Fruit fly (Drosophila melanogaster) whole organism, embryonic: Measurements from ENCODE around the gene Cpr92A.

ENCODE experiments used
- Adf1 ChIP-seq: fragments of 200-800 bp; sonication (Bioruptor generic); IDR thresholded peaks from 2 replicates; pipeline ENCODE4 v1.3.6; 2022; ENCODE audit warnings: missing biosample characterization, missing genetic modification characterization
- Asciz ChIP-seq: fragments of 200-800 bp; sonication (Bioruptor generic); optimal IDR thresholded peaks from 2 replicates; lab custom pipeline; 2017; ENCODE audit warnings: missing biosample characterization, mild to moderate bottlenecking, missing genetic modification characterization, missing genetic modification reagents
- CG10274 ChIP-seq: fragments of 200-800 bp; sonication (Bioruptor generic); optimal IDR thresholded peaks from 3 replicates; lab custom pipeline; 2017; ENCODE audit warnings: missing biosample characterization, mild to moderate bottlenecking, missing genetic modification characterization
- CG11085 ChIP-seq: fragments of 200-800 bp; sonication (Bioruptor generic); IDR thresholded peaks from 2 replicates; pipeline ENCODE4 v1.3.6; 2022; ENCODE audit warnings: missing biosample characterization, missing genetic modification characterization
- CG11398 ChIP-seq: fragments of 200-800 bp; sonication (Bioruptor generic); optimal IDR thresholded peaks from 2 replicates; lab custom pipeline; 2016; ENCODE audit warnings: missing biosample characterization, missing genetic modification characterization
- CG11695 ChIP-seq: fragments of 200-800 bp; sonication (Bioruptor generic); IDR thresholded peaks from 3 replicates; pipeline ENCODE4 v1.3.6; 2022; ENCODE audit warnings: missing biosample characterization, missing genetic modification characterization
- CG11723 ChIP-seq: fragments of 200-800 bp; sonication (Bioruptor generic); optimal IDR thresholded peaks from 2 replicates; lab custom pipeline; 2017; ENCODE audit warnings: missing biosample characterization, mild to moderate bottlenecking, missing genetic modification characterization
- CG12104 ChIP-seq: fragments of 200-800 bp; sonication (Bioruptor generic); optimal IDR thresholded peaks from 3 replicates; lab custom pipeline; 2016; ENCODE audit warnings: missing biosample characterization, missing genetic modification characterization
- CG16779 ChIP-seq: fragments of 200-800 bp; sonication (Bioruptor generic); IDR thresholded peaks from 2 replicates; pipeline ENCODE4 v1.3.6; 2022; ENCODE audit warnings: missing biosample characterization, missing genetic modification characterization
- CG1792 ChIP-seq: fragments of 200-800 bp; sonication (Bioruptor generic); optimal IDR thresholded peaks from 2 replicates; lab custom pipeline; 2016; ENCODE audit warnings: missing biosample characterization, missing genetic modification characterization
- CG30431 ChIP-seq: fragments of 200-800 bp; sonication (Bioruptor generic); optimal IDR thresholded peaks from 2 replicates; lab custom pipeline; 2017; ENCODE audit warnings: missing biosample characterization, missing genetic modification characterization
- CG3065 ChIP-seq: fragments of 200-800 bp; sonication (Bioruptor generic); optimal IDR thresholded peaks from 2 replicates; lab custom pipeline; 2016; ENCODE audit warnings: missing biosample characterization, missing genetic modification characterization
- CG3838 ChIP-seq: fragments of 200-800 bp; sonication (Bioruptor generic); optimal IDR thresholded peaks from 3 replicates; lab custom pipeline; 2016; ENCODE audit warnings: missing biosample characterization, missing genetic modification characterization
- CG3995 ChIP-seq: fragments of 200-800 bp; sonication (Bioruptor generic); optimal IDR thresholded peaks from 3 replicates; lab custom pipeline; 2016; ENCODE audit warnings: missing biosample characterization, missing genetic modification characterization
- CG4282 ChIP-seq: fragments of 200-800 bp; sonication (Bioruptor generic); optimal IDR thresholded peaks from 2 replicates; lab custom pipeline; 2016; ENCODE audit warnings: missing biosample characterization, missing genetic modification characterization
- CG43689 ChIP-seq: fragments of 200-800 bp; sonication (Bioruptor generic); IDR thresholded peaks from 2 replicates; pipeline ENCODE4 v1.3.6; 2022; ENCODE audit warnings: missing biosample characterization, missing genetic modification characterization
- CG6254 ChIP-seq: fragments of 200-800 bp; sonication (Bioruptor generic); optimal IDR thresholded peaks from 3 replicates; lab custom pipeline; 2017; ENCODE audit warnings: mild to moderate bottlenecking, missing biosample characterization, missing genetic modification reagents, missing genetic modification characterization
- CG6683 ChIP-seq: fragments of 200-800 bp; sonication (Bioruptor generic); optimal IDR thresholded peaks from 2 replicates; lab custom pipeline; 2017; ENCODE audit warnings: missing biosample characterization, mild to moderate bottlenecking, missing genetic modification characterization, missing genetic modification reagents
- CG6689 ChIP-seq: fragments of 200-800 bp; sonication (Bioruptor generic); IDR thresholded peaks from 2 replicates; pipeline ENCODE4 v1.3.6; 2022; ENCODE audit warnings: missing biosample characterization, missing genetic modification characterization
- CG6813 ChIP-seq: fragments of 200-800 bp; sonication (Bioruptor generic); optimal IDR thresholded peaks from 2 replicates; lab custom pipeline; 2017; ENCODE audit warnings: missing biosample characterization, missing genetic modification characterization, mild to moderate bottlenecking, moderate library complexity, missing genetic modification reagents
- CG7357 ChIP-seq: fragments of 200-800 bp; sonication (Bioruptor generic); IDR thresholded peaks from 3 replicates; pipeline ENCODE4 v1.3.6; 2022; ENCODE audit warnings: missing biosample characterization, missing genetic modification characterization
- CG7963 ChIP-seq: fragments of 200-800 bp; sonication (Bioruptor generic); IDR thresholded peaks from 3 replicates; pipeline ENCODE4 v1.3.6; 2022; ENCODE audit warnings: missing biosample characterization, missing genetic modification characterization; ENCODE audit not compliant: partially characterized antibody
- CG7987 ChIP-seq: fragments of 200-800 bp; sonication (Bioruptor generic); optimal IDR thresholded peaks from 2 replicates; lab custom pipeline; 2018; ENCODE audit warnings: missing biosample characterization, mild to moderate bottlenecking, missing genetic modification characterization, moderate library complexity
- CG9797 ChIP-seq: fragments of 200-800 bp; sonication (Bioruptor generic); optimal IDR thresholded peaks from 3 replicates; lab custom pipeline; 2018; ENCODE audit warnings: missing biosample characterization, mild to moderate bottlenecking, missing genetic modification characterization
- D19A ChIP-seq: fragments of 200-800 bp; optimal IDR thresholded peaks from 3 replicates; lab custom pipeline; 2019; ENCODE audit warnings: missing biosample characterization, mild to moderate bottlenecking, missing genetic modification characterization, moderate library complexity
- Dfd ChIP-seq, 2 experiments: fragments of >200 bp; optimal IDR thresholded peaks; 2 replicates each; lab custom pipeline; 2017; ENCODE audit warnings: missing biosample characterization in 2 of 2, missing genetic modification characterization in 2 of 2
- Dip2 ChIP-seq: fragments of 200-800 bp; sonication (Bioruptor generic); IDR thresholded peaks from 2 replicates; pipeline ENCODE4 v1.3.6; 2022; ENCODE audit warnings: missing biosample characterization, missing genetic modification characterization
- Eip74EF ChIP-seq, 2 experiments: fragments of 200-800 bp in 1 of 2; fragments of >200 bp in 1 of 2; sonication (Bioruptor generic) in 1 of 2; optimal IDR thresholded peaks; 2 replicates each; lab custom pipeline; 2017 to 2019; ENCODE audit warnings: missing biosample characterization in 2 of 2, missing genetic modification characterization in 2 of 2, mild to moderate bottlenecking in 1 of 2, moderate library complexity in 1 of 2
- Fer2 ChIP-seq: fragments of 200-800 bp; sonication (Bioruptor generic); optimal IDR thresholded peaks from 2 replicates; lab custom pipeline; 2018; ENCODE audit warnings: missing biosample characterization, mild to moderate bottlenecking, missing genetic modification characterization, moderate library complexity
- Hand ChIP-seq: fragments of 200-800 bp; sonication (Bioruptor generic); optimal IDR thresholded peaks from 2 replicates; lab custom pipeline; 2017; ENCODE audit warnings: mild to moderate bottlenecking, missing biosample characterization, missing genetic modification reagents, missing genetic modification characterization
- Hr51 ChIP-seq, 2 experiments: fragments of 200-800 bp; sonication (Bioruptor generic); optimal IDR thresholded peaks; 2 replicates in 1 of 2; 3 replicates in 1 of 2; lab custom pipeline; 2016 to 2018; ENCODE audit warnings: missing biosample characterization in 2 of 2, missing genetic modification characterization in 2 of 2, mild to moderate bottlenecking in 1 of 2, moderate library complexity in 1 of 2
- Lpt ChIP-seq: fragments of >200 bp; optimal IDR thresholded peaks from 2 replicates; lab custom pipeline; 2018; ENCODE audit warnings: missing biosample characterization, missing genetic modification characterization
- MESR4 ChIP-seq: fragments of 200-800 bp; sonication (Bioruptor generic); optimal IDR thresholded peaks from 2 replicates; lab custom pipeline; 2018; ENCODE audit warnings: missing biosample characterization, mild to moderate bottlenecking, missing genetic modification characterization, moderate library complexity
- Mad ChIP-seq: fragments of 200-800 bp; sonication (Bioruptor generic); optimal IDR thresholded peaks from 2 replicates; lab custom pipeline; 2016; ENCODE audit warnings: missing biosample characterization, missing genetic modification characterization
- Mes4 ChIP-seq: fragments of 200-800 bp; sonication (Bioruptor generic); optimal IDR thresholded peaks from 2 replicates; lab custom pipeline; 2016; ENCODE audit warnings: missing biosample characterization, missing genetic modification characterization
- Neu2 ChIP-seq: fragments of 200-800 bp; sonication (Bioruptor generic); optimal IDR thresholded peaks from 3 replicates; lab custom pipeline; 2016; ENCODE audit warnings: missing biosample characterization, missing genetic modification characterization, borderline replicate concordance
- NfI ChIP-seq: fragments of 200-800 bp; sonication (Bioruptor generic); optimal IDR thresholded peaks from 3 replicates; lab custom pipeline; 2018; ENCODE audit warnings: missing biosample characterization, mild to moderate bottlenecking, missing genetic modification characterization, moderate library complexity
- Sox100B ChIP-seq: fragments of 200-800 bp; sonication (Bioruptor generic); optimal IDR thresholded peaks from 3 replicates; lab custom pipeline; 2018; ENCODE audit warnings: missing biosample characterization, mild to moderate bottlenecking, missing genetic modification characterization
- Usf ChIP-seq: fragments of 200-800 bp; sonication (Bioruptor generic); optimal IDR thresholded peaks from 2 replicates; lab custom pipeline; 2017; ENCODE audit warnings: missing genotype, missing biosample characterization, missing genetic modification characterization
- YL-1 ChIP-seq: fragments of 200-800 bp; sonication (Bioruptor generic); optimal IDR thresholded peaks from 3 replicates; lab custom pipeline; 2017; ENCODE audit warnings: missing biosample characterization, mild to moderate bottlenecking, missing genetic modification characterization
- aop ChIP-seq: fragments of 200-800 bp; sonication (Bioruptor generic); IDR thresholded peaks from 2 replicates; pipeline ENCODE4 v1.3.6; 2022; ENCODE audit warnings: missing biosample characterization, missing genetic modification characterization
- gfzf ChIP-seq: fragments of 200-800 bp; sonication (Bioruptor generic); optimal IDR thresholded peaks from 2 replicates; lab custom pipeline; 2016; ENCODE audit warnings: missing biosample characterization, mild to moderate bottlenecking, missing genetic modification characterization, moderate library complexity
- lov ChIP-seq, 2 experiments: fragments of 200-800 bp in 1 of 2; fragments of >200 bp in 1 of 2; sonication (Bioruptor generic) in 1 of 2; IDR thresholded peaks in 1 of 2; optimal IDR thresholded peaks in 1 of 2; 2 replicates in 1 of 2; 3 replicates in 1 of 2; pipeline versions ENCODE4 v1.3.6 to Lab custom; 2017 to 2022; ENCODE audit warnings: missing biosample characterization in 1 of 2, missing genetic modification characterization in 1 of 2
- oc ChIP-seq: fragments of 200-800 bp; sonication (Bioruptor generic); optimal IDR thresholded peaks from 2 replicates; lab custom pipeline; 2018; ENCODE audit warnings: missing biosample characterization, mild to moderate bottlenecking, missing genetic modification characterization, moderate library complexity
- p53 ChIP-seq: fragments of 200-800 bp; sonication (Bioruptor generic); optimal IDR thresholded peaks from 2 replicates; lab custom pipeline; 2016; ENCODE audit warnings: missing biosample characterization, missing genetic modification characterization
- slp2 ChIP-seq: fragments of 200-800 bp; sonication (Bioruptor generic); optimal IDR thresholded peaks from 2 replicates; lab custom pipeline; 2016; ENCODE audit warnings: missing biosample characterization, missing genetic modification characterization
- tgo ChIP-seq: fragments of 200-800 bp; sonication (Bioruptor generic); IDR thresholded peaks from 3 replicates; pipeline ENCODE4 v1.3.6; 2022; ENCODE audit warnings: missing biosample characterization, missing genetic modification characterization
- tup ChIP-seq: fragments of 200-800 bp; sonication (Bioruptor generic); optimal IDR thresholded peaks from 2 replicates; lab custom pipeline; 2016; ENCODE audit warnings: missing biosample characterization, mild to moderate bottlenecking, missing genetic modification characterization, moderate library complexity
- twi ChIP-seq: fragments of 200-800 bp; optimal IDR thresholded peaks from 2 replicates; lab custom pipeline; 2019; ENCODE audit warnings: missing biosample characterization, mild to moderate bottlenecking, missing genetic modification characterization, moderate library complexity
- zen ChIP-seq: fragments of 200-800 bp; sonication (Bioruptor generic); optimal IDR thresholded peaks from 3 replicates; lab custom pipeline; 2018; ENCODE audit warnings: missing biosample characterization, mild to moderate bottlenecking, missing genetic modification characterization, moderate library complexity

The Cpr92A gene

dm6 chr3R:19623606-19624005 is 24.9 kb upstream of the Cpr92A start (continued):
- no peak for TF ChIP-seq Dfd (GFP tag; optimal IDR thresholded peaks at IDR 0.05; lab: Kevin White, UChicago)
- TF ChIP-seq D19A (tag; lab: Kevin White, UChicago): peak; percentile 39
- TF ChIP-seq tup: no peak
- TF ChIP-seq CG7357 (GFP tag; lab: Robert Waterston, UW): peak; percentile 58; the same call in 2 of the 3 replicates
- TF ChIP-seq Hand (GFP tag; lab: Kevin White, UChicago): no peak
- no peak for TF ChIP-seq Lpt (GFP tag; lab: Kevin White, UChicago)
- TF ChIP-seq Mes4: no peak
- TF ChIP-seq CG6254: peak; percentile 27
- TF ChIP-seq NfI: peak; percentile 15
- TF ChIP-seq Hr51 (GFP tag; optimal IDR thresholded peaks at IDR 0.05; lab: Kevin White, UChicago): peak in 1 of 2 experiments; percentile 61
- TF ChIP-seq Adf1 (GFP tag; lab: Robert Waterston, UW): no peak
- no peak for TF ChIP-seq CG7987
- peak; percentile 3 for TF ChIP-seq Mad (GFP tag; lab: Kevin White, UChicago)
- no peak for TF ChIP-seq CG3065
- peak; percentile 4 for TF ChIP-seq CG11723 (GFP tag; lab: Kevin White, UChicago)
- no peak for TF ChIP-seq CG11398
- no peak for TF ChIP-seq Fer2 (tag; lab: Kevin White, UChicago)
- TF ChIP-seq oc (tag; lab: Kevin White, UChicago): peak; percentile 48
- TF ChIP-seq CG11695 (GFP tag; lab: Robert Waterston, UW): peak; percentile 68; the same call in 2 of the 3 replicates
- no peak for TF ChIP-seq Dip2 (GFP tag; lab: Robert Waterston, UW)
- TF ChIP-seq CG4282 (GFP tag; lab: Kevin White, UChicago): no peak
- no peak for TF ChIP-seq CG3838 (GFP tag; lab: Kevin White, UChicago)
- no peak for TF ChIP-seq aop
- peak; percentile 19 for TF ChIP-seq CG30431 (GFP tag; lab: Kevin White, UChicago)
- no peak for TF ChIP-seq Neu2 (GFP tag; lab: Kevin White, UChicago)
- peak; percentile 40 for TF ChIP-seq CG43689 (GFP tag; lab: Robert Waterston, UW)
- TF ChIP-seq YL-1 (GFP tag; lab: Kevin White, UChicago): no peak
- no peak for TF ChIP-seq lov (optimal IDR thresholded peaks at IDR 0.05; lab: Kevin White, UChicago)
- 0 out of 3 replicates have a peak, but pooled peaks have one; percentile 33 for TF ChIP-seq lov (GFP tag; IDR thresholded peaks at IDR 0.05; lab: Robert Waterston, UW)
- TF ChIP-seq p53 (GFP tag; lab: Kevin White, UChicago): no peak
- peak; percentile 54 for TF ChIP-seq CG6689 (GFP tag; lab: Robert Waterston, UW)
- peak; percentile 57; the same call in 2 of the 3 replicates for TF ChIP-seq tgo (GFP tag; lab: Robert Waterston, UW)
- no peak for TF ChIP-seq zen (tag; lab: Kevin White, UChicago)
- TF ChIP-seq CG11085 (GFP tag; lab: Robert Waterston, UW): 0 out of 2 replicates have a peak, but pooled peaks have one; percentile 43
- peak; percentile 27 for TF ChIP-seq CG1792 (GFP tag; lab: Kevin White, UChicago)
- TF ChIP-seq CG7963 (GFP tag; lab: Robert Waterston, UW): no peak
- TF ChIP-seq CG3995 (GFP tag; lab: Kevin White, UChicago): no peak
- no peak for TF ChIP-seq Usf (GFP tag; lab: Kevin White, UChicago)
- TF ChIP-seq MESR4 (GFP tag; lab: Kevin White, UChicago): no peak
- TF ChIP-seq CG12104 (GFP tag; lab: Kevin White, UChicago): no peak
- peak; percentile 69 for TF ChIP-seq Asciz
- no peak for TF ChIP-seq twi (tag; lab: Kevin White, UChicago)
- peak; percentile 36 for TF ChIP-seq slp2 (GFP tag; lab: Kevin White, UChicago)
- TF ChIP-seq CG6683: no peak
- TF ChIP-seq CG16779 (GFP tag; lab: Robert Waterston, UW): 0 out of 2 replicates have a peak, but pooled peaks have one; percentile 25
- no peak for TF ChIP-seq CG10274 (GFP tag; lab: Kevin White, UChicago)
- TF ChIP-seq CG6813 (GFP tag; lab: Kevin White, UChicago): peak; percentile 26
- TF ChIP-seq gfzf (GFP tag; lab: Kevin White, UChicago): no peak
- no peak for TF ChIP-seq CG9797 (GFP tag; lab: Kevin White, UChicago)
- TF ChIP-seq Sox100B (GFP tag; lab: Kevin White, UChicago): peak; percentile 28
- peak in 1 of 2 experiments; percentile 28 for TF ChIP-seq Eip74EF (GFP tag; optimal IDR thresholded peaks at IDR 0.05; lab: Kevin White, UChicago)
